Fruit fly (Drosophila melanogaster) whole organism, embryonic: ENCODE data around the gene Eip75B.

ENCODE experiments used
- Adf1 ChIP-seq: fragments of 200-800 bp; sonication (Bioruptor generic); IDR thresholded peaks from 2 replicates; pipeline ENCODE4 v1.3.6; 2022; ENCODE audit warnings: missing biosample characterization, missing genetic modification characterization
- Aef1 ChIP-seq: fragments of 200-800 bp; sonication (Bioruptor generic); IDR thresholded peaks from 3 replicates; pipeline ENCODE4 v1.3.6; 2022; ENCODE audit warnings: missing biosample characterization, missing genetic modification characterization
- Awh ChIP-seq: fragments of 200-800 bp; sonication (Bioruptor generic); IDR thresholded peaks from 2 replicates; pipeline ENCODE4, ENCODE4 v1.3.6; 2022; ENCODE audit warnings: missing biosample characterization, missing genetic modification characterization
- C15 ChIP-seq: fragments of 200-800 bp; sonication (Bioruptor generic); IDR thresholded peaks from 3 replicates; pipeline ENCODE4 v1.3.6; 2022; ENCODE audit warnings: missing biosample characterization, missing genetic modification characterization
- CG10209 ChIP-seq: fragments of 200-800 bp; sonication (Bioruptor generic); optimal IDR thresholded peaks from 3 replicates; lab custom pipeline; 2017; ENCODE audit warnings: missing biosample characterization, mild to moderate bottlenecking, missing genetic modification characterization, missing genetic modification reagents
- CG14710 ChIP-seq: fragments of 200-800 bp; sonication (Bioruptor generic); optimal IDR thresholded peaks from 3 replicates; lab custom pipeline; 2019; ENCODE audit warnings: missing biosample characterization, mild to moderate bottlenecking, missing genetic modification characterization, moderate library complexity
- CG1602 ChIP-seq: fragments of 200-800 bp; sonication (Bioruptor generic); optimal IDR thresholded peaks from 3 replicates; lab custom pipeline; 2016; ENCODE audit warnings: missing biosample characterization, missing genetic modification characterization
- CG1647 ChIP-seq: fragments of 200-800 bp; sonication (Bioruptor generic); optimal IDR thresholded peaks from 3 replicates; lab custom pipeline; 2016; ENCODE audit warnings: missing biosample characterization, missing genetic modification characterization
- CG18262 ChIP-seq: fragments of 200-800 bp; optimal IDR thresholded peaks from 3 replicates; lab custom pipeline; 2019; ENCODE audit warnings: missing biosample characterization, mild to moderate bottlenecking, missing genetic modification characterization, moderate library complexity
- CG2129 ChIP-seq: fragments of 200-800 bp; sonication (Bioruptor generic); IDR thresholded peaks from 2 replicates; pipeline ENCODE4 v1.3.6; 2022; ENCODE audit warnings: missing biosample characterization, missing genetic modification characterization; ENCODE audit not compliant: partially characterized antibody
- CG3995 ChIP-seq: fragments of 200-800 bp; sonication (Bioruptor generic); optimal IDR thresholded peaks from 3 replicates; lab custom pipeline; 2016; ENCODE audit warnings: missing biosample characterization, missing genetic modification characterization
- CG6683 ChIP-seq: fragments of 200-800 bp; sonication (Bioruptor generic); optimal IDR thresholded peaks from 2 replicates; lab custom pipeline; 2017; ENCODE audit warnings: missing biosample characterization, mild to moderate bottlenecking, missing genetic modification characterization, missing genetic modification reagents
- CG6791 ChIP-seq: fragments of 200-800 bp; sonication (Bioruptor generic); IDR thresholded peaks from 3 replicates; pipeline ENCODE4 v1.3.6; 2022; ENCODE audit warnings: missing biosample characterization, missing genetic modification characterization; ENCODE audit not compliant: partially characterized antibody
- CG6854 ChIP-seq: fragments of 200-800 bp; sonication (Bioruptor generic); optimal IDR thresholded peaks from 3 replicates; lab custom pipeline; 2017; ENCODE audit warnings: missing biosample characterization, mild to moderate bottlenecking, missing genetic modification characterization
- CG7556 ChIP-seq: fragments of 200-800 bp; sonication (Bioruptor generic); optimal IDR thresholded peaks from 2 replicates; lab custom pipeline; 2017; ENCODE audit warnings: missing biosample characterization, mild to moderate bottlenecking, missing genetic modification characterization
- CG7786 ChIP-seq: fragments of 200-800 bp; sonication (Bioruptor generic); optimal IDR thresholded peaks from 2 replicates; lab custom pipeline; 2016; ENCODE audit warnings: missing biosample characterization, missing genetic modification characterization
- CG7987 ChIP-seq: fragments of 200-800 bp; sonication (Bioruptor generic); optimal IDR thresholded peaks from 2 replicates; lab custom pipeline; 2018; ENCODE audit warnings: missing biosample characterization, mild to moderate bottlenecking, missing genetic modification characterization, moderate library complexity
- CG8388 ChIP-seq: fragments of 200-800 bp; sonication (Bioruptor generic); optimal IDR thresholded peaks from 2 replicates; lab custom pipeline; 2019; ENCODE audit warnings: missing biosample characterization, mild to moderate bottlenecking, missing genetic modification characterization, moderate library complexity
- CG9727 ChIP-seq: fragments of 200-800 bp; sonication (Bioruptor generic); optimal IDR thresholded peaks from 3 replicates; lab custom pipeline; 2017; ENCODE audit warnings: missing biosample characterization, mild to moderate bottlenecking, missing genetic modification characterization
- CG9797 ChIP-seq: fragments of 200-800 bp; sonication (Bioruptor generic); optimal IDR thresholded peaks from 3 replicates; lab custom pipeline; 2018; ENCODE audit warnings: missing biosample characterization, mild to moderate bottlenecking, missing genetic modification characterization
- CTCF ChIP-seq: fragments of 200-800 bp; sonication (Bioruptor generic); optimal IDR thresholded peaks from 2 replicates; lab custom pipeline; 2017; ENCODE audit warnings: missing biosample characterization, mild to moderate bottlenecking, missing genetic modification characterization, moderate library complexity
- Dip3 ChIP-seq: fragments of 200-800 bp; sonication (Bioruptor generic); optimal IDR thresholded peaks from 3 replicates; lab custom pipeline; 2016; ENCODE audit warnings: missing biosample characterization, missing genetic modification characterization
- Drgx ChIP-seq: fragments of 200-800 bp; sonication (Bioruptor generic); IDR thresholded peaks from 2 replicates; pipeline ENCODE4 v1.3.6; 2022; ENCODE audit warnings: missing biosample characterization, missing genetic modification characterization
- Fer1 ChIP-seq: fragments of 200-800 bp; sonication (Bioruptor generic); optimal IDR thresholded peaks from 2 replicates; lab custom pipeline; 2017; ENCODE audit warnings: missing biosample characterization, mild to moderate bottlenecking, missing genetic modification characterization
- Fer3 ChIP-seq: fragments of 200-800 bp; sonication (Bioruptor generic); optimal IDR thresholded peaks from 2 replicates; lab custom pipeline; 2018; ENCODE audit warnings: missing biosample characterization, mild to moderate bottlenecking, missing genetic modification characterization, moderate library complexity
- H15 ChIP-seq: fragments of 200-800 bp; sonication (Bioruptor generic); IDR thresholded peaks from 3 replicates; pipeline ENCODE4 v1.3.6; 2022; ENCODE audit warnings: missing biosample characterization, missing genetic modification characterization
- HLH4C ChIP-seq: fragments of 200-800 bp; sonication (Bioruptor generic); IDR thresholded peaks from 3 replicates; pipeline ENCODE4 v1.3.6; 2022; ENCODE audit warnings: missing biosample characterization, missing genetic modification characterization; ENCODE audit not compliant: partially characterized antibody
- HLHmδ ChIP-seq: fragments of 200-800 bp; sonication (Bioruptor generic); optimal IDR thresholded peaks from 2 replicates; lab custom pipeline; 2018; ENCODE audit warnings: missing biosample characterization, mild to moderate bottlenecking, missing genetic modification characterization, moderate library complexity
- Hr78 ChIP-seq, 2 experiments: fragments of 200-800 bp in 1 of 2; fragments of >200 bp in 1 of 2; sonication (Bioruptor generic) in 1 of 2; optimal IDR thresholded peaks; 2 replicates each; lab custom pipeline; 2017 to 2019; ENCODE audit warnings: missing biosample characterization in 2 of 2, missing genetic modification characterization in 2 of 2, mild to moderate bottlenecking in 1 of 2, moderate library complexity in 1 of 2
- Lpt ChIP-seq: fragments of >200 bp; optimal IDR thresholded peaks from 2 replicates; lab custom pipeline; 2018; ENCODE audit warnings: missing biosample characterization, missing genetic modification characterization
- MTF-1 ChIP-seq: fragments of 200-800 bp; sonication (Bioruptor generic); optimal IDR thresholded peaks from 2 replicates; lab custom pipeline; 2018; ENCODE audit warnings: missing biosample characterization, mild to moderate bottlenecking, missing genetic modification characterization, borderline replicate concordance
- PHDP ChIP-seq: fragments of 200-800 bp; sonication (Bioruptor generic); optimal IDR thresholded peaks from 3 replicates; lab custom pipeline; 2018; ENCODE audit warnings: missing biosample characterization, mild to moderate bottlenecking, missing genetic modification characterization, moderate library complexity
- ap ChIP-seq: fragments of 200-800 bp; sonication (Bioruptor generic); IDR thresholded peaks from 2 replicates; pipeline ENCODE4 v1.3.6; 2022; ENCODE audit warnings: missing biosample characterization, missing genetic modification characterization
- crp ChIP-seq, 2 experiments: fragments of 200-800 bp; sonication (Bioruptor generic); optimal IDR thresholded peaks; 2 replicates in 1 of 2; 3 replicates in 1 of 2; lab custom pipeline; 2017; ENCODE audit warnings: missing biosample characterization in 2 of 2, missing genetic modification characterization in 2 of 2, mild to moderate bottlenecking in 1 of 2, moderate library complexity in 1 of 2
- dmrt11E ChIP-seq: fragments of 200-800 bp; sonication (Bioruptor generic); optimal IDR thresholded peaks from 3 replicates; lab custom pipeline; 2018; ENCODE audit warnings: missing biosample characterization, mild to moderate bottlenecking, missing genetic modification characterization, moderate library complexity
- gce ChIP-seq: fragments of 200-800 bp; sonication (Bioruptor generic); IDR thresholded peaks from 3 replicates; pipeline ENCODE4 v1.3.6; 2022; ENCODE audit warnings: missing biosample characterization, missing genetic modification characterization
- klu ChIP-seq: fragments of 200-800 bp; sonication (Bioruptor generic); IDR thresholded peaks from 2 replicates; pipeline ENCODE4 v1.3.6; 2022; ENCODE audit warnings: missing biosample characterization, missing genetic modification characterization
- nerfin-1 ChIP-seq: fragments of 200-800 bp; sonication (Bioruptor generic); optimal IDR thresholded peaks from 3 replicates; lab custom pipeline; 2019; ENCODE audit warnings: missing biosample characterization, mild to moderate bottlenecking, missing genetic modification characterization, moderate library complexity
- nmo ChIP-seq: fragments of 200-800 bp; sonication (Bioruptor generic); optimal IDR thresholded peaks from 2 replicates; lab custom pipeline; 2018; ENCODE audit warnings: missing biosample characterization, mild to moderate bottlenecking, missing genetic modification characterization, moderate library complexity
- nom ChIP-seq: fragments of 200-800 bp; sonication (Bioruptor generic); optimal IDR thresholded peaks from 2 replicates; lab custom pipeline; 2017; ENCODE audit warnings: missing biosample characterization, missing genetic modification characterization, mild to moderate bottlenecking, moderate library complexity, missing genetic modification reagents
- otp ChIP-seq: fragments of 200-800 bp; sonication (Bioruptor generic); IDR thresholded peaks from 3 replicates; pipeline ENCODE4, ENCODE4 v1.3.6; 2022; ENCODE audit warnings: missing biosample characterization, missing genetic modification characterization
- peb ChIP-seq: fragments of 200-800 bp; sonication (Bioruptor generic); IDR thresholded peaks from 2 replicates; pipeline ENCODE4 v1.3.6; 2022; ENCODE audit warnings: missing biosample characterization, missing genetic modification characterization
- pfk ChIP-seq: fragments of 200-800 bp; sonication (Bioruptor generic); optimal IDR thresholded peaks from 2 replicates; lab custom pipeline; 2018; ENCODE audit warnings: missing biosample characterization, mild to moderate bottlenecking, missing genetic modification characterization, moderate library complexity
- psq ChIP-seq: fragments of 200-800 bp; sonication (Bioruptor generic); optimal IDR thresholded peaks from 2 replicates; lab custom pipeline; 2017; ENCODE audit warnings: missing biosample characterization, missing genetic modification characterization
- sens ChIP-seq: fragments of 200-800 bp; sonication (Bioruptor generic); peaks from one replicate; lab custom pipeline; 2016; ENCODE audit warnings: missing biosample characterization, missing genetic modification characterization
- stwl ChIP-seq: fragments of 200-800 bp; sonication (Bioruptor generic); optimal IDR thresholded peaks from 3 replicates; lab custom pipeline; 2018; ENCODE audit warnings: missing biosample characterization, mild to moderate bottlenecking, missing genetic modification characterization, moderate library complexity
- tio ChIP-seq: fragments of 200-800 bp; sonication (Bioruptor generic); optimal IDR thresholded peaks from 2 replicates; lab custom pipeline; 2017; ENCODE audit warnings: missing biosample characterization, missing genetic modification characterization, inconsistent platforms
- zf30C ChIP-seq: fragments of 200-800 bp; sonication (Bioruptor generic); optimal IDR thresholded peaks from 3 replicates; lab custom pipeline; 2018; ENCODE audit warnings: missing biosample characterization, mild to moderate bottlenecking, missing genetic modification characterization

The Eip75B gene

DNA sequence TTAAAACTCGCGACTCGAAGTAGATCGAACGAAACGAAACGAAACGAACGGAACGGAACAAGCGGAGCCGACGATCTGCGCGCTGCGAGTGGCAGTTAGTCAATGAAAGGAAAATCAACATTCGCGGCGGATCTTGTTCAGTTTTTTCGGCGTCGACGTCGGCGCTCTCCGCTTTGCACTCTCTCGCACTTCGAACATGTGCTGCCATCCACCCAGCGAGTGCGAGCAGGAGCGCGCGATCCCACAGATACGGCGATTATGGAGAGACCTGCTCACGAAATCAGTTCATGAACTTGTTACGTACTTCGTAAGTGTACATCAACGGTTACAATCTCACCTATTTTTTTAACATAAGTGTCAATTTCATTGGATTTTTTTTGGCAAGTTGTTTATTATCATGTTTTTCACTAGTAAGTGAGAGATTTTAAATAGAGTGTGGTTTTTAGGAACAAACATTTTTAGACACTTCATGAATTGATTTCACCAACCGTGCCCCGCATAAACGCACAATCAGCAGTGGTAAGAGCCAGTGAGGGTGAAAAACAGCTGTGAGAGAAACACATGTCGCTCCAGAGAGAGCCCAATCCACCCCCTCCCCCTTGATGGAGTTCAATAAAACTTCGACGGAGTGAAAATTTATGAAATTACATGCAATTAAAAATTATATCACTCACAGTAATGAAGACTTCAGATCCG lies 64.9 kb downstream of the Eip75B start (continued):
- TF ChIP-seq nmo (GFP tag; lab: Kevin White, UChicago): peak; percentile 97
- TF ChIP-seq C15 (GFP tag; lab: Robert Waterston, UW): peak; percentile 42; the same call in 1 of the 3 replicates
- peak; percentile 94 for TF ChIP-seq nerfin-1 (tag; lab: Kevin White, UChicago)
- TF ChIP-seq CG9797 (GFP tag; lab: Kevin White, UChicago): peak; percentile 33
- TF ChIP-seq CTCF: peak; percentile 51
- TF ChIP-seq tio (GFP tag; lab: Kevin White, UChicago): peak; percentile 86
- TF ChIP-seq pfk (GFP tag; lab: Kevin White, UChicago): peak; percentile 96
- TF ChIP-seq CG3995: peak; percentile 65
- peak; percentile 77 for TF ChIP-seq Aef1
- TF ChIP-seq ap: peak; percentile 71
- TF ChIP-seq psq (GFP tag; lab: Kevin White, UChicago): peak; percentile 60
- peak; percentile 96 for TF ChIP-seq PHDP (tag; lab: Kevin White, UChicago)
- TF ChIP-seq CG6791 (GFP tag; lab: Robert Waterston, UW): peak; percentile 51; the same call in 1 of the 3 replicates
- peak; percentile 81; the same call in 2 of the 3 replicates for TF ChIP-seq otp (GFP tag; lab: Robert Waterston, UW)
- TF ChIP-seq Fer3 (tag; lab: Kevin White, UChicago): peak; percentile 90
- TF ChIP-seq Hr78 (GFP tag; optimal IDR thresholded peaks at IDR 0.05; lab: Kevin White, UChicago): peak in 1 of 2 experiments; percentile 91
- peak; percentile 60 for TF ChIP-seq MTF-1 (GFP tag; lab: Kevin White, UChicago)
- TF ChIP-seq Dip3 (GFP tag; lab: Kevin White, UChicago): peak; percentile 89
- TF ChIP-seq Fer1 (GFP tag; lab: Kevin White, UChicago): peak; percentile 97
- TF ChIP-seq CG1647 (GFP tag; lab: Kevin White, UChicago): peak; percentile 86
- TF ChIP-seq dmrt11E (tag; lab: Kevin White, UChicago): peak; percentile 96
- TF ChIP-seq Drgx: peak; percentile 85
- peak; percentile 85 for TF ChIP-seq HLHmδ (GFP tag; lab: Kevin White, UChicago)
- peak; percentile 54 for TF ChIP-seq zf30C (GFP tag; lab: Kevin White, UChicago)
- TF ChIP-seq CG1602 (GFP tag; lab: Kevin White, UChicago): peak; percentile 87
- TF ChIP-seq klu (GFP tag; lab: Robert Waterston, UW): peak; percentile 75
- no peak; the same call in 2 of the 3 replicates for TF ChIP-seq gce
- peak; percentile 91 for TF ChIP-seq CG8388
- TF ChIP-seq Lpt (GFP tag; lab: Kevin White, UChicago): no peak
- peak; percentile 74 for TF ChIP-seq CG7987 (GFP tag; lab: Kevin White, UChicago)
- TF ChIP-seq CG10209 (GFP tag; lab: Kevin White, UChicago): peak; percentile 93
- TF ChIP-seq CG7786 (GFP tag; lab: Kevin White, UChicago): peak; percentile 95
- TF ChIP-seq CG6683 (GFP tag; lab: Kevin White, UChicago): peak; percentile 88
- TF ChIP-seq CG14710 (tag; lab: Kevin White, UChicago): peak; percentile 96
- peak; percentile 82 for TF ChIP-seq H15 (GFP tag; lab: Robert Waterston, UW)
- TF ChIP-seq CG9727: peak; percentile 98
- no peak for TF ChIP-seq CG2129 (GFP tag; lab: Robert Waterston, UW)
- peak; percentile 100 for TF ChIP-seq sens
- TF ChIP-seq nom (GFP tag; lab: Kevin White, UChicago): peak; percentile 89
- TF ChIP-seq peb: peak; percentile 75
- TF ChIP-seq CG7556 (GFP tag; lab: Kevin White, UChicago): peak; percentile 94
- 0 out of 3 replicates have a peak, but pooled peaks have one; percentile 12 for TF ChIP-seq HLH4C (GFP tag; lab: Robert Waterston, UW)
- peak; percentile 76 for TF ChIP-seq Awh (GFP tag; lab: Robert Waterston, UW)
- peak; percentile 98 for TF ChIP-seq CG18262 (tag; lab: Kevin White, UChicago)
- TF ChIP-seq Adf1 (GFP tag; lab: Robert Waterston, UW): peak; percentile 82
- TF ChIP-seq CG6854 (GFP tag; lab: Kevin White, UChicago): peak; percentile 92
- peak; percentile 15 to 82 for TF ChIP-seq crp (GFP tag; optimal IDR thresholded peaks at IDR 0.05; lab: Kevin White, UChicago)
- peak; percentile 36 for TF ChIP-seq stwl
